Fruit fly (Drosophila melanogaster) whole organism, embryonic: ENCODE data around the gene slmo.

Experiments used
- CG10209 ChIP-seq: fragments of 200-800 bp; sonication (Bioruptor generic); optimal IDR thresholded peaks from 3 replicates; lab custom pipeline; 2017; ENCODE audit warnings: missing biosample characterization, mild to moderate bottlenecking, missing genetic modification characterization, missing genetic modification reagents
- CG10321 ChIP-seq: fragments of 200-800 bp; sonication (Bioruptor generic); IDR thresholded peaks from 2 replicates; pipeline ENCODE4 v1.3.6; 2022; ENCODE audit warnings: missing biosample characterization, missing genetic modification characterization
- CG11696 ChIP-seq: fragments of 200-800 bp; sonication (Bioruptor generic); IDR thresholded peaks from 2 replicates; pipeline ENCODE4 v1.3.6; 2022; ENCODE audit warnings: missing biosample characterization, missing genetic modification characterization
- CG12219 ChIP-seq: fragments of 200-800 bp; sonication (Bioruptor generic); optimal IDR thresholded peaks from 3 replicates; lab custom pipeline; 2018; ENCODE audit warnings: missing biosample characterization, mild to moderate bottlenecking, missing genetic modification characterization
- CG12299 ChIP-seq: fragments of 200-800 bp; sonication (Bioruptor generic); optimal IDR thresholded peaks from 2 replicates; lab custom pipeline; 2018; ENCODE audit warnings: missing biosample characterization, mild to moderate bottlenecking, missing genetic modification characterization
- CG13424 ChIP-seq: fragments of 200-800 bp; sonication (Bioruptor generic); optimal IDR thresholded peaks from 2 replicates; lab custom pipeline; 2019; ENCODE audit warnings: missing biosample characterization, mild to moderate bottlenecking, missing genetic modification characterization, moderate library complexity
- CG13894 ChIP-seq: fragments of 200-800 bp; sonication (Bioruptor generic); optimal IDR thresholded peaks from 3 replicates; lab custom pipeline; 2018; ENCODE audit warnings: missing biosample characterization, mild to moderate bottlenecking, missing genetic modification characterization, moderate library complexity
- CG15073 ChIP-seq: fragments of 200-800 bp; sonication (Bioruptor generic); optimal IDR thresholded peaks from 2 replicates; lab custom pipeline; 2016; ENCODE audit warnings: missing biosample characterization, missing genetic modification characterization
- CG15601 ChIP-seq: fragments of 200-800 bp; sonication (Bioruptor generic); optimal IDR thresholded peaks from 3 replicates; lab custom pipeline; 2019; ENCODE audit warnings: missing biosample characterization, mild to moderate bottlenecking, missing genetic modification characterization, moderate library complexity
- CG16815 ChIP-seq: fragments of 200-800 bp; sonication (Bioruptor generic); optimal IDR thresholded peaks from 3 replicates; lab custom pipeline; 2017; ENCODE audit warnings: missing biosample characterization, mild to moderate bottlenecking, missing genetic modification characterization
- CG18619 ChIP-seq: fragments of 200-800 bp; sonication (Bioruptor generic); optimal IDR thresholded peaks from 3 replicates; lab custom pipeline; 2017; ENCODE audit warnings: missing biosample characterization, mild to moderate bottlenecking, missing genetic modification characterization
- CG2678 ChIP-seq: fragments of 200-800 bp; sonication (Bioruptor generic); optimal IDR thresholded peaks from 3 replicates; lab custom pipeline; 2019; ENCODE audit warnings: missing biosample characterization, mild to moderate bottlenecking, missing genetic modification characterization, moderate library complexity
- CG31365 ChIP-seq: fragments of 200-800 bp; sonication (Bioruptor generic); optimal IDR thresholded peaks from 2 replicates; lab custom pipeline; 2018; ENCODE audit warnings: missing biosample characterization, mild to moderate bottlenecking, missing genetic modification characterization
- CG3281 ChIP-seq: fragments of 200-800 bp; sonication (Bioruptor generic); optimal IDR thresholded peaks from 3 replicates; lab custom pipeline; 2017; ENCODE audit warnings: missing biosample characterization, mild to moderate bottlenecking, missing genetic modification characterization
- CG42726 ChIP-seq: fragments of 200-800 bp; sonication (Bioruptor generic); IDR thresholded peaks from 2 replicates; pipeline ENCODE4 v1.3.6; 2022; ENCODE audit warnings: missing biosample characterization, missing genetic modification characterization; ENCODE audit not compliant: partially characterized antibody
- CG43689 ChIP-seq: fragments of 200-800 bp; sonication (Bioruptor generic); IDR thresholded peaks from 2 replicates; pipeline ENCODE4 v1.3.6; 2022; ENCODE audit warnings: missing biosample characterization, missing genetic modification characterization
- CG4820 ChIP-seq: fragments of 200-800 bp; sonication (Bioruptor generic); optimal IDR thresholded peaks from 3 replicates; lab custom pipeline; 2016; ENCODE audit warnings: missing biosample characterization, missing genetic modification characterization
- CG4854 ChIP-seq: fragments of 200-800 bp; sonication (Bioruptor generic); optimal IDR thresholded peaks from 2 replicates; lab custom pipeline; 2016; ENCODE audit warnings: missing biosample characterization, missing genetic modification characterization, inconsistent platforms
- CG6689 ChIP-seq: fragments of 200-800 bp; sonication (Bioruptor generic); IDR thresholded peaks from 2 replicates; pipeline ENCODE4 v1.3.6; 2022; ENCODE audit warnings: missing biosample characterization, missing genetic modification characterization
- CG6854 ChIP-seq: fragments of 200-800 bp; sonication (Bioruptor generic); optimal IDR thresholded peaks from 3 replicates; lab custom pipeline; 2017; ENCODE audit warnings: missing biosample characterization, mild to moderate bottlenecking, missing genetic modification characterization
- CG8765 ChIP-seq: fragments of 200-800 bp; sonication (Bioruptor generic); IDR thresholded peaks from 2 replicates; pipeline ENCODE4 v1.3.6; 2022; ENCODE audit warnings: missing biosample characterization, missing genetic modification characterization
- ERR ChIP-seq: fragments of 200-800 bp; sonication (Bioruptor generic); optimal IDR thresholded peaks from 2 replicates; lab custom pipeline; 2016; ENCODE audit warnings: missing biosample characterization, missing genetic modification characterization
- Hmx ChIP-seq: fragments of 200-800 bp; sonication (Bioruptor generic); optimal IDR thresholded peaks from 2 replicates; lab custom pipeline; 2016; ENCODE audit warnings: missing biosample characterization, missing genetic modification characterization
- MBD-R2 ChIP-seq: fragments of 200-800 bp; sonication (Bioruptor generic); IDR thresholded peaks from 2 replicates; pipeline ENCODE4 v1.3.6; 2022; ENCODE audit warnings: missing biosample characterization, missing genetic modification characterization
- Med ChIP-seq: fragments of 200-800 bp; sonication (Bioruptor generic); peaks from one replicate; lab custom pipeline; 2016; ENCODE audit warnings: missing biosample characterization, missing genetic modification characterization, mild to moderate bottlenecking, inconsistent platforms, moderate library complexity
- NK7.1 ChIP-seq: fragments of 200-800 bp; sonication (Bioruptor generic); optimal IDR thresholded peaks from 3 replicates; lab custom pipeline; 2016; ENCODE audit warnings: missing biosample characterization, missing genetic modification characterization
- Sin3A ChIP-seq: fragments of >200 bp; optimal IDR thresholded peaks from 2 replicates; lab custom pipeline; 2018
- ab ChIP-seq: fragments of 200-800 bp; sonication (Bioruptor generic); optimal IDR thresholded peaks from 2 replicates; lab custom pipeline; 2016; ENCODE audit warnings: missing biosample characterization, missing genetic modification characterization
- bcd ChIP-seq: fragments of 200-800 bp; sonication (Bioruptor generic); optimal IDR thresholded peaks from 2 replicates; lab custom pipeline; 2017; ENCODE audit warnings: missing biosample characterization, mild to moderate bottlenecking, missing genetic modification characterization
- chm ChIP-seq: fragments of 200-800 bp; sonication (Bioruptor generic); IDR thresholded peaks from 2 replicates; pipeline ENCODE4 v1.3.6; 2022; ENCODE audit warnings: missing biosample characterization, missing genetic modification characterization
- ci ChIP-seq: fragments of 200-800 bp; sonication (Bioruptor generic); IDR thresholded peaks from 3 replicates; pipeline ENCODE4 v1.3.6; 2022; ENCODE audit warnings: missing biosample characterization, missing genetic modification characterization
- croc ChIP-seq: fragments of 200-800 bp; sonication (Bioruptor generic); conservative IDR thresholded peaks from 3 replicates; pipeline ENCODE4 v1.3.6; 2022; ENCODE audit warnings: missing biosample characterization, missing genetic modification characterization
- crol ChIP-seq: fragments of 200-800 bp; sonication (Bioruptor generic); IDR thresholded peaks from 2 replicates; pipeline ENCODE4 v1.3.6; 2022; ENCODE audit warnings: missing biosample characterization, missing genetic modification characterization
- fd102C ChIP-seq: fragments of 200-800 bp; sonication (Bioruptor generic); optimal IDR thresholded peaks from 2 replicates; lab custom pipeline; 2018; ENCODE audit warnings: missing biosample characterization, mild to moderate bottlenecking, missing genetic modification characterization, moderate library complexity
- grau ChIP-seq: fragments of 200-800 bp; optimal IDR thresholded peaks from 3 replicates; lab custom pipeline; 2019; ENCODE audit warnings: missing biosample characterization, mild to moderate bottlenecking, missing genetic modification characterization, moderate library complexity
- grn ChIP-seq: fragments of 200-800 bp; sonication (Bioruptor generic); optimal IDR thresholded peaks from 3 replicates; lab custom pipeline; 2017; ENCODE audit warnings: missing biosample characterization, missing genetic modification characterization
- hkb ChIP-seq, 2 experiments: fragments of 200-800 bp in 1 of 2; fragments of >200 bp in 1 of 2; sonication (Bioruptor generic) in 1 of 2; IDR thresholded peaks in 1 of 2; optimal IDR thresholded peaks in 1 of 2; 2 replicates each; pipeline versions ENCODE4 v1.3.6 to Lab custom; 2017 to 2022; ENCODE audit warnings: missing biosample characterization in 1 of 2, missing genetic modification characterization in 1 of 2
- hth ChIP-seq: fragments of >200 bp; optimal IDR thresholded peaks from 2 replicates; lab custom pipeline; 2017; ENCODE audit warnings: inconsistent platforms
- kni ChIP-seq: fragments of 200-800 bp; sonication (Bioruptor generic); optimal IDR thresholded peaks from 3 replicates; lab custom pipeline; 2017; ENCODE audit warnings: mild to moderate bottlenecking, missing biosample characterization, missing genetic modification reagents, missing genetic modification characterization
- row ChIP-seq: fragments of 200-800 bp; sonication (Bioruptor generic); IDR thresholded peaks from 3 replicates; pipeline ENCODE4 v1.3.6; 2022; ENCODE audit warnings: missing biosample characterization, missing genetic modification characterization
- sisA ChIP-seq: fragments of 200-800 bp; sonication (Bioruptor generic); IDR thresholded peaks from 2 replicates; pipeline ENCODE4 v1.3.6; 2022; ENCODE audit warnings: missing biosample characterization, missing genetic modification characterization
- sob ChIP-seq: fragments of 200-800 bp; sonication (Bioruptor generic); IDR thresholded peaks from 2 replicates; pipeline ENCODE4 v1.3.6; 2022; ENCODE audit warnings: missing biosample characterization, missing genetic modification characterization
- trem ChIP-seq: fragments of 200-800 bp; optimal IDR thresholded peaks from 3 replicates; lab custom pipeline; 2019; ENCODE audit warnings: missing biosample characterization, mild to moderate bottlenecking, missing genetic modification characterization, moderate library complexity
- tup ChIP-seq: fragments of 200-800 bp; sonication (Bioruptor generic); optimal IDR thresholded peaks from 2 replicates; lab custom pipeline; 2016; ENCODE audit warnings: missing biosample characterization, mild to moderate bottlenecking, missing genetic modification characterization, moderate library complexity
- tx ChIP-seq: fragments of 200-800 bp; sonication (Bioruptor generic); optimal IDR thresholded peaks from 2 replicates; lab custom pipeline; 2016; ENCODE audit warnings: missing biosample characterization, missing genetic modification characterization
- usp ChIP-seq: fragments of >200 bp; optimal IDR thresholded peaks from 2 replicates; lab custom pipeline; 2017; ENCODE audit warnings: missing biosample characterization, missing genetic modification characterization
- wek ChIP-seq: fragments of 200-800 bp; sonication (Bioruptor generic); optimal IDR thresholded peaks from 3 replicates; lab custom pipeline; 2018; ENCODE audit warnings: missing biosample characterization, mild to moderate bottlenecking, missing genetic modification characterization, moderate library complexity
- wor ChIP-seq: fragments of 200-800 bp; sonication (Bioruptor generic); IDR thresholded peaks from 2 replicates; pipeline ENCODE4 v1.3.6; 2022; ENCODE audit warnings: missing biosample characterization, missing genetic modification characterization

slmo gene

DNA sequence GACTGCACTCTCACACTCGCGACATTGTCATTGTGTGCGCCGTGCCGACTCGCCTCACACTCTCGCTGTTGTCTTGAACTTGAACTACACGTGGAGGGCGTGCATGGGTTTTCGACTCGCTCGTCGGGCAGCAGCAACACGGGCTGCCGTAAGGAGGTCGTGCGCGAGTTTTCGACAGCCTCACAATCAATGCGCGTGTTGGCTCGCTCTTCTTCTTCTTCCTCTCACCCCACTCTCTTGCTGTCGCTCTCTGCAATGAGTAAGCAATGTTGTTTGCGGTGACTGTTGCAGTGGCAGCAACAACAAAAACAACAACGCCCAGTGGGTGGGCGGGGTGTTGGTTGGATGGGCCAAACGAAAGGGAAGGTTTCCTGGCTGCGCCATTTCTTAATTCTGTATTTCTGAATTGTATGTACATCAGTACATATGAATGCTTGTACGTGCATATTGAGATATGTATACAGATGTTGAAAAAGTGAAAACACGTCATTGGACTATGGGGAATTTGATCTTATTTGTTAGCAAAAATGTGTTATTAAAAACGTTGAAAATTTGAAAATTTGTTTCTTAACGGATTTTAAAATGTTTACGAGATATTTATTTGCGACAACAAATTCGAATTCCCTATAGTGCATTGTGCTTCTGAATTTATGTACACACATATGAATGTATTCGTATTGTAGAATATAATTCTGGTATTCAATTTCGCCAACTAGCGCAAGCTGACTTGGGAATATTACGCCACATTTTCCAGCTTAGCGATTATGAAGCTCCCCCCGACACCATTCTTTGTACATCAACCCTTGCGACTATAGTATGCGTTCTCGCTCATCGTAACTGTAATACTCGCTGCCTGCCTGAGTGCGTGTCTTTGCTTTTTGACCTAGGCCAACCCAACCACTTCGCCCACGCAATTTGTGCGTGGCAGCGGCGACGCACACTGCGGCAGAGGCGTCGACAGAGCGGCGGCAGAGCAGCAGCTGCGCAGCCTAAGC is 40.2 kb upstream of the slmo start (continued):
- no peak for TF ChIP-seq usp (GFP tag; lab: Kevin White, UChicago)
- TF ChIP-seq CG10321 (GFP tag; lab: Robert Waterston, UW): no peak
- TF ChIP-seq croc (GFP tag; lab: Robert Waterston, UW): no peak
- no peak for TF ChIP-seq Sin3A (lab: Kevin White, UChicago)
- peak; percentile 73 for TF ChIP-seq ab (GFP tag; lab: Kevin White, UChicago)
- no peak for TF ChIP-seq tup (GFP tag; lab: Kevin White, UChicago)
- peak; percentile 88 for TF ChIP-seq crol
- TF ChIP-seq CG11696 (GFP tag; lab: Robert Waterston, UW): peak; percentile 40; the same call in 1 of the 2 replicates
- TF ChIP-seq tx: no peak
- TF ChIP-seq CG31365 (tag; lab: Kevin White, UChicago): no peak
- no peak for TF ChIP-seq CG13424 (tag; lab: Kevin White, UChicago)
- TF ChIP-seq CG13894: peak; percentile 86
- TF ChIP-seq CG15073 (GFP tag; lab: Kevin White, UChicago): no peak
- peak; percentile 14; the same call in 2 of the 3 replicates for TF ChIP-seq row (GFP tag; lab: Robert Waterston, UW)
- TF ChIP-seq kni (GFP tag; lab: Kevin White, UChicago): peak; percentile 97
- no peak for TF ChIP-seq MBD-R2
- TF ChIP-seq CG18619 (GFP tag; lab: Kevin White, UChicago): peak; percentile 62
- TF ChIP-seq, all 482 proteins: peak for 229

DNA sequence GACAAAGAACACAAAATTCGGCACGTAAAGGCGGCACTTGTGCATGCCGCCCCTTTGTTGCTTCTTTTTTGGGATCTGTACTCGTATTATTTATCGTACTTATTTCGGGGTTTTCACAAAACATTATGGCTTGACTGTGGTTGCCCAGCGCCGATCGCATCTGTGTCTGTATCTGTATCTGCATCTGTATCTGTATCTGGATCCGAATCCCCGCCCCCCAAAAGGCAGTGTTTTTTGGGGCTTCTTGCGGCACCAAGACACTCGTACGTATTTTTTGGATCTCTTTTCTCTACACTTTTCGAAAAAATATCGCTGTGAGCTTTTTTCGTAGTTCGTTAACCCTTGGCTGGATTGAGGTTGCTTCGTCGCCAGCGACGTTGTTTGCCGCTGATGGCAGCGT is 39.2 kb upstream of the slmo start:
- TF ChIP-seq trem (tag; lab: Kevin White, UChicago) (no peak), grn (peak; percentile 44), CG4854 (GFP tag; lab: Kevin White, UChicago) (no peak), hkb (optimal IDR thresholded peaks at IDR 0.05; lab: Kevin White, UChicago) (peak; percentile 4), hkb (GFP tag; IDR thresholded peaks at IDR 0.05; lab: Robert Waterston, UW) (no peak), CG42726 (GFP tag; lab: Robert Waterston, UW) (no peak), bcd (GFP tag; lab: Kevin White, UChicago) (no peak), wek (GFP tag; lab: Kevin White, UChicago) (no peak), NK7.1 (no peak), wor (GFP tag; lab: Robert Waterston, UW) (no peak), CG6689 (GFP tag; lab: Robert Waterston, UW) (no peak), CG3281 (GFP tag; lab: Kevin White, UChicago) (no peak), fd102C (GFP tag; lab: Kevin White, UChicago) (no peak), sisA (GFP tag; lab: Robert Waterston, UW) (no peak)
- TF ChIP-seq, all 482 proteins: peak for 2

dm6 chr2L:6086771-6087170 is 38.3 kb upstream of the slmo start:
- no peak for TF ChIP-seq CG15601 (tag; lab: Kevin White, UChicago)
- peak; percentile 5 for TF ChIP-seq grau (tag; lab: Kevin White, UChicago)
- no peak for TF ChIP-seq ERR
- TF ChIP-seq CG43689 (GFP tag; lab: Robert Waterston, UW): no peak
- TF ChIP-seq CG6854 (GFP tag; lab: Kevin White, UChicago): no peak
- TF ChIP-seq CG8765 (GFP tag; lab: Robert Waterston, UW): 0 out of 2 replicates have a peak, but pooled peaks have one; percentile 33
- TF ChIP-seq CG12219 (GFP tag; lab: Kevin White, UChicago): no peak
- no peak for TF ChIP-seq CG12299
- TF ChIP-seq hth: no peak
- TF ChIP-seq ci: no peak
- TF ChIP-seq CG16815: no peak
- TF ChIP-seq CG2678 (tag; lab: Kevin White, UChicago): no peak
- no peak for TF ChIP-seq CG10209 (GFP tag; lab: Kevin White, UChicago)
- peak; percentile 13 for TF ChIP-seq Med
- TF ChIP-seq Hmx (GFP tag; lab: Kevin White, UChicago): no peak
- TF ChIP-seq CG4820: no peak
- no peak for TF ChIP-seq chm (GFP tag; lab: Robert Waterston, UW)
- TF ChIP-seq sob: peak; percentile 27; the same call in 1 of the 2 replicates
